Worm (Caenorhabditis elegans) whole organism, young adult: Measurements from ENCODE around the gene F56C9.6.

Source experiments
- B0019.2 ChIP-seq: fragments of 200-800 bp; sonication (Bioruptor generic); conservative IDR thresholded peaks from 2 replicates; pipeline ENCODE4 v1.3.6; 2022; ENCODE audit warnings: missing genetic modification reagents, missing genetic modification characterization, missing compliant biosample characterization
- D2030.7 ChIP-seq: fragments of 200-800 bp; sonication (Bioruptor generic); IDR thresholded peaks from 2 replicates; pipeline ENCODE4 v1.3.6; 2022; ENCODE audit warnings: missing genetic modification reagents, missing genetic modification characterization, missing compliant biosample characterization
- F57A8.1 ChIP-seq: fragments of 200-800 bp; sonication (Bioruptor generic); optimal IDR thresholded peaks from 2 replicates; lab custom pipeline; 2018; ENCODE audit warnings: mild to moderate bottlenecking, missing genetic modification characterization, moderate library complexity, missing compliant biosample characterization
- F57C9.4 ChIP-seq: sonication (generic microtip); optimal IDR thresholded peaks from 2 replicates; lab custom pipeline; 2017; ENCODE audit warnings: mild to moderate bottlenecking, missing genetic modification characterization, missing compliant biosample characterization
- Y56A3A.18 ChIP-seq: fragments of 200-800 bp; sonication (Bioruptor generic); IDR thresholded peaks from 2 replicates; pipeline ENCODE4 v1.3.6; 2022; ENCODE audit warnings: missing genetic modification reagents, missing genetic modification characterization, missing compliant biosample characterization
- Y79H2A.3 ChIP-seq: fragments of 200-800 bp; sonication (Bioruptor generic); conservative IDR thresholded peaks from 2 replicates; pipeline ENCODE4 v1.3.6; 2022; ENCODE audit warnings: missing genetic modification reagents, missing genetic modification characterization, missing compliant biosample characterization
- ZK185.1 ChIP-seq: sonication (generic microtip); optimal IDR thresholded peaks from 2 replicates; lab custom pipeline; 2016; ENCODE audit warnings: mild to moderate bottlenecking, missing genetic modification characterization, missing compliant biosample characterization; ENCODE audit not compliant: poor library complexity, severe bottlenecking
- atf-7 ChIP-seq: sonication (generic microtip); optimal IDR thresholded peaks from 2 replicates; lab custom pipeline; 2017; ENCODE audit warnings: mild to moderate bottlenecking, missing genetic modification characterization, missing compliant biosample characterization
- attf-5 ChIP-seq: fragments of 200-800 bp; sonication (Bioruptor generic); optimal IDR thresholded peaks from 2 replicates; lab custom pipeline; 2018; ENCODE audit warnings: mild to moderate bottlenecking, missing genetic modification characterization, missing compliant biosample characterization
- attf-6 ChIP-seq: fragments of 200-800 bp; sonication (Bioruptor generic); IDR thresholded peaks from 2 replicates; pipeline ENCODE4 v1.3.6; 2022; ENCODE audit warnings: missing genetic modification reagents, missing genetic modification characterization, missing compliant biosample characterization
- ccch-3 ChIP-seq: fragments of 200-800 bp; sonication (Bioruptor generic); optimal IDR thresholded peaks from 2 replicates; lab custom pipeline; 2018; ENCODE audit warnings: mild to moderate bottlenecking, missing genetic modification characterization, missing compliant biosample characterization
- ceh-100 ChIP-seq: fragments of 200-800 bp; sonication (Bioruptor generic); IDR thresholded peaks from 2 replicates; pipeline ENCODE4 v1.3.6; 2022; ENCODE audit warnings: missing genetic modification reagents, missing genetic modification characterization, missing compliant biosample characterization
- ceh-79 ChIP-seq: sonication (generic microtip); optimal IDR thresholded peaks from 2 replicates; lab custom pipeline; 2017; ENCODE audit warnings: mild to moderate bottlenecking, missing genetic modification characterization, missing compliant biosample characterization
- dpl-1 ChIP-seq: fragments of 150-350 bp; optimal IDR thresholded peaks from 2 replicates; lab custom pipeline; 2014; ENCODE audit warnings: missing biosample characterization, missing genetic modification reagents, missing genetic modification characterization
- efl-1 ChIP-seq: fragments of 150-350 bp; optimal IDR thresholded peaks from 2 replicates; lab custom pipeline; 2014; ENCODE audit warnings: missing biosample characterization, missing genetic modification reagents, missing genetic modification characterization
- egl-44 ChIP-seq: fragments of 200-800 bp; sonication (Bioruptor generic); IDR thresholded peaks from 2 replicates; pipeline ENCODE4 v1.3.6; 2022; ENCODE audit warnings: missing genetic modification reagents, missing genetic modification characterization, missing compliant biosample characterization
- egrh-3 ChIP-seq: fragments of 200-800 bp; sonication (Bioruptor generic); IDR thresholded peaks from 2 replicates; pipeline ENCODE4 v1.3.6; 2022; ENCODE audit warnings: missing genetic modification reagents, missing genetic modification characterization, missing compliant biosample characterization
- him-1 ChIP-seq: sonication (generic microtip); optimal IDR thresholded peaks from 2 replicates; lab custom pipeline; 2016; ENCODE audit warnings: missing genotype, missing genetic modification reagents, missing genetic modification characterization, missing compliant biosample characterization
- hlh-12 ChIP-seq: sonication (generic microtip); optimal IDR thresholded peaks from 2 replicates; lab custom pipeline; 2016; ENCODE audit warnings: missing genetic modification characterization, missing compliant biosample characterization
- hmg-20 ChIP-seq: fragments of 200-800 bp; sonication (Bioruptor generic); IDR thresholded peaks from 2 replicates; pipeline ENCODE4 v1.3.6; 2022; ENCODE audit warnings: missing genetic modification reagents, missing genetic modification characterization, missing compliant biosample characterization
- lag-1 ChIP-seq: fragments of 200-800 bp; sonication (Bioruptor generic); IDR thresholded peaks from 2 replicates; pipeline ENCODE4 v1.3.6; 2022; ENCODE audit warnings: missing genetic modification reagents, missing genetic modification characterization, missing compliant biosample characterization
- lin-35 ChIP-seq, 3 experiments: fragments of 150-350 bp in 2 of 3; sonication (generic microtip) in 1 of 3; optimal IDR thresholded peaks; 2 replicates each; lab custom pipeline; 2014 to 2018; ENCODE audit warnings: missing biosample characterization in 3 of 3, missing genetic modification characterization in 3 of 3, missing genetic modification reagents in 3 of 3
- lin-54 ChIP-seq: fragments of 200-800 bp; sonication (Bioruptor generic); optimal IDR thresholded peaks from 2 replicates; lab custom pipeline; 2018; ENCODE audit warnings: mild to moderate bottlenecking, missing genetic modification characterization, missing compliant biosample characterization
- madf-3 ChIP-seq: fragments of 200-800 bp; sonication (Bioruptor generic); IDR thresholded peaks from 2 replicates; pipeline ENCODE4 v1.3.6; 2022; ENCODE audit warnings: missing genetic modification reagents, missing genetic modification characterization, missing compliant biosample characterization
- madf-6 ChIP-seq: fragments of 200-800 bp; sonication (Bioruptor generic); IDR thresholded peaks from 2 replicates; pipeline ENCODE4 v1.3.6; 2022; ENCODE audit warnings: missing genetic modification reagents, missing genetic modification characterization, missing compliant biosample characterization
- mcd-1 ChIP-seq: fragments of 200-800 bp; sonication (Bioruptor generic); IDR thresholded peaks from 2 replicates; pipeline ENCODE4 v1.3.6; 2022; ENCODE audit warnings: missing genetic modification reagents, missing genetic modification characterization, missing compliant biosample characterization
- mes-4 ChIP-seq: sonication (generic microtip); optimal IDR thresholded peaks from 2 replicates; lab custom pipeline; 2016; ENCODE audit warnings: missing genotype, missing genetic modification characterization, missing compliant biosample characterization
- mxl-1 ChIP-seq: sonication (generic microtip); optimal IDR thresholded peaks from 2 replicates; lab custom pipeline; 2016; ENCODE audit warnings: missing genetic modification characterization, missing compliant biosample characterization
- nhr-120 ChIP-seq: fragments of 200-800 bp; sonication (Bioruptor generic); IDR thresholded peaks from 2 replicates; pipeline ENCODE4 v1.3.6; 2022; ENCODE audit warnings: missing genetic modification characterization, missing compliant biosample characterization
- nhr-27 ChIP-seq: fragments of 200-800 bp; sonication (Bioruptor generic); optimal IDR thresholded peaks from 2 replicates; lab custom pipeline; 2018; ENCODE audit warnings: mild to moderate bottlenecking, missing genetic modification characterization, moderate library complexity, missing compliant biosample characterization
- pha-4 ChIP-seq: fragments of 150-350 bp; sonication (generic microtip); optimal IDR thresholded peaks from 2 replicates; lab custom pipeline; 2014; ENCODE audit warnings: missing biosample characterization, missing genetic modification reagents, missing genetic modification characterization
- sea-2 ChIP-seq: fragments of 200-800 bp; sonication (Bioruptor generic); IDR thresholded peaks from 2 replicates; pipeline ENCODE4 v1.3.6; 2022; ENCODE audit warnings: missing genetic modification characterization, missing compliant biosample characterization
- snpc-1.1 ChIP-seq: sonication (generic microtip); optimal IDR thresholded peaks from 2 replicates; lab custom pipeline; 2017; ENCODE audit warnings: missing genetic modification characterization, mild to moderate bottlenecking, missing compliant biosample characterization, antibody characterized with exemption, moderate library complexity, missing genotype, missing genetic modification reagents; ENCODE audit not compliant: insufficient read depth
- snpc-3.4 ChIP-seq: sonication (generic microtip); optimal IDR thresholded peaks from 2 replicates; lab custom pipeline; 2017; ENCODE audit warnings: missing genetic modification characterization, mild to moderate bottlenecking, missing compliant biosample characterization, antibody characterized with exemption, moderate library complexity, missing genotype, missing genetic modification reagents
- snpc-4 ChIP-seq, 5 experiments: fragments of 150-350 bp in 1 of 5; sonication (generic microtip) in 4 of 5; optimal IDR thresholded peaks; 2 replicates each; lab custom pipeline; 2014 to 2018; ENCODE audit warnings: missing genetic modification characterization in 5 of 5, missing biosample characterization in 3 of 5, antibody characterized with exemption in 2 of 5, mild to moderate bottlenecking in 2 of 5, missing compliant biosample characterization in 2 of 5, missing genotype in 2 of 5, moderate library complexity in 2 of 5, missing genetic modification reagents in 1 of 5
- ztf-26 ChIP-seq: sonication (generic microtip); optimal IDR thresholded peaks from 2 replicates; lab custom pipeline; 2017; ENCODE audit warnings: missing genetic modification characterization, missing compliant biosample characterization
- ztf-28 ChIP-seq: fragments of 200-800 bp; sonication (Bioruptor generic); IDR thresholded peaks from 2 replicates; pipeline ENCODE4 v1.3.6; 2022; ENCODE audit warnings: missing genetic modification reagents, missing genetic modification characterization, missing compliant biosample characterization

The F56C9.6 gene

DNA sequence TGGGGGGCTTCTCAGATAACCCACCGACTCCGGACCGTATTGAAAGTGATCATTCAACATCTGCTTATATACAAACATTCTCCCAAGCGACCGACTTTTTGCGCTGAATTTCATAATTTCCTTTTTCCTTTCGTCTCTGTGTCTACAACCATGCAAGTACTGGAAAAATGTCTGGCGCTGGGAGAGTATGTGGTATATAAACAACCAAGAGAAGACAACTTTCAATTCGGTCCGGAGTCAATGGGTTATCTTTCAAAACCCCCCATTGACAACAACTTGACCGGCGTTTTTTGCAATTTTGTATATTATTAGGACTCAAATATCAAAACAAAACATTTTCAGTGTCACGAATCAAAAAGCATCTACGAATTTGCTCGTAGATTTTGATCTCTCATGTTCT, 32.1 kb downstream of the F56C9.6 start (continued):
- TF ChIP-seq snpc-3.4 (peak; percentile 73), ceh-79 (tag; lab: Kevin White, UChicago) (peak; percentile 67), ztf-26 (tag; lab: Kevin White, UChicago) (peak; percentile 82), hlh-12 (no peak), nhr-27 (tag; lab: Kevin White, UChicago) (peak; percentile 30), B0019.2 (GFP tag; lab: Robert Waterston, UW) (no peak), madf-6 (GFP tag; lab: Robert Waterston, UW) (no peak), mes-4 (tag; lab: Kevin White, UChicago) (no peak), egl-44 (GFP tag; lab: Robert Waterston, UW) (peak; percentile 42; the same call in 1 of the 2 replicates), Y56A3A.18 (GFP tag; lab: Robert Waterston, UW) (0 out of 2 replicates have a peak, but pooled peaks have one; percentile 52), egrh-3 (GFP tag; lab: Robert Waterston, UW) (no peak), ccch-3 (GFP tag; lab: Kevin White, UChicago) (no peak), lag-1 (GFP tag; lab: Robert Waterston, UW) (no peak)

DNA sequence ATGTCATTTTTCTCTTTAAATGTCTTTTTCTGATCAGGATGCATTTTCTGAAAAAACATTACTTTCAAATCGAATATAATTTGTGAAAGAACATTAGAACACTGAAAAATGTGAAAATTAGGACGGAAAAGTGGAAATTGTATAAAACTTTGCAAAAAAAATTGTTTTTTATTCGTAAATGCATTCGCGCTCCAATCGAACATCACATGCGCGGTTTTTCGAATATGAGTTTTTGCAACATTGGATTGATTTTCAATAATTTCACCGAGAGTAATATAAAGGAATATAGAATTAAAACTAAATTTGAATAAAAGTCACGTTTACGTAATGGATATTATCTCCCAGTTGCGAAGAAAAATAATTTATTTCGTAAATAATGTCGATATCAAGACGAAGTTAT, 33.3 kb downstream of the F56C9.6 start, which contains the start of the genes spot-1 and B0361.11:
spot-1 (minus strand) TSS at position 47 of the 400 bp plus-strand sequence.
B0361.11 (plus strand) TSS at position 372 of the 400 bp plus-strand sequence.
- peak; percentile 75 for TF ChIP-seq efl-1 (GFP tag; lab: Kevin White, UChicago)
- peak; percentile 42 for TF ChIP-seq dpl-1 (GFP tag; lab: Kevin White, UChicago)
- no peak for TF ChIP-seq F57A8.1 (GFP tag; lab: Kevin White, UChicago)
- no peak for TF ChIP-seq atf-7
- no peak for TF ChIP-seq ztf-28 (GFP tag; lab: Robert Waterston, UW)
- no peak for TF ChIP-seq Y79H2A.3 (GFP tag; lab: Robert Waterston, UW)
- no peak for TF ChIP-seq ceh-100 (GFP tag; lab: Robert Waterston, UW)
- TF ChIP-seq ceh-79 (tag; lab: Kevin White, UChicago) = no peak
- TF ChIP-seq lin-35 (GFP tag; optimal IDR thresholded peaks at IDR 0.05; lab: Kevin White, UChicago) = peak; percentile 1 to 77 (median 27)
- peak; percentile 87 for TF ChIP-seq lin-54 (GFP tag; lab: Kevin White, UChicago)
- no peak for TF ChIP-seq madf-6 (GFP tag; lab: Robert Waterston, UW)
- TF ChIP-seq snpc-1.1 = no peak
- TF ChIP-seq hmg-20 (GFP tag; lab: Robert Waterston, UW) = no peak
- no peak for TF ChIP-seq pha-4 (tag; lab: Kevin White, UChicago)
- TF ChIP-seq him-1 (tag; lab: Kevin White, UChicago) = no peak
- no peak for TF ChIP-seq F57C9.4
- no peak for TF ChIP-seq snpc-4 (GFP tag; optimal IDR thresholded peaks at IDR 0.05; lab: Kevin White, UChicago)
- TF ChIP-seq snpc-4 (tag; optimal IDR thresholded peaks at IDR 0.05; lab: Kevin White, UChicago) = peak in 2 of 4 experiments; percentile 12 to 48
- TF ChIP-seq attf-6 (GFP tag; lab: Robert Waterston, UW) = no peak
- TF ChIP-seq mcd-1 (GFP tag; lab: Robert Waterston, UW) = peak; percentile 88
- no peak for TF ChIP-seq sea-2 (GFP tag; lab: Robert Waterston, UW)

DNA sequence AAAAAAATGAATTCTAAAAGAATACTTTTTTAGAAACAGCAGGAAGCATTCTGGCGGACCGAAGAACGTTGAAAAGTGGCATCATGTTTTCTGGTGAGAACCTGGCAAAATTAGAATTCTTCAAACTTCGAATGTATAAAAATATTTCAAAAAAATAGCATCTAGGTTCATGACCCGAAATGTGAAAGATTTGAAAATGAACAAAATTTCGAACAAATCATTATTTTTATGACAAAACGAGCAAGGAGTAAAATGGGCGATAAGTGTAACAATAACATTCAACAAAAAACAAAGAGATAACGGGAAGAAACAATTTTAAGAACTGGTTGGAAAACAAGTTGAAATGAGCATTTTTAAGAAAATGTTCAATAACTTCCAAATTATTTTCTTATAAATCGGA, 35.3 kb downstream of the F56C9.6 start, which contains the start of gene psd-1:
psd-1 (minus strand) TSS at position 101 of the 400 bp plus-strand sequence.
- TF ChIP-seq mxl-1 (tag; lab: Kevin White, UChicago) (no peak), lin-54 (GFP tag; lab: Kevin White, UChicago) (no peak), Y56A3A.18 (GFP tag; lab: Robert Waterston, UW) (no peak), nhr-120 (GFP tag; lab: Robert Waterston, UW) (no peak), attf-5 (GFP tag; lab: Kevin White, UChicago) (no peak), D2030.7 (GFP tag; lab: Robert Waterston, UW) (no peak), ZK185.1 (tag; lab: Kevin White, UChicago) (no peak), madf-3 (GFP tag; lab: Robert Waterston, UW) (no peak)
